Fruit fly (Drosophila melanogaster): ENCODE results near the gene Polr3F.

- no peak for TF ChIP-seq Ets96B (tag; optimal IDR thresholded peaks at IDR 0.05)
- TF ChIP-seq vri (GFP tag; optimal IDR thresholded peaks at IDR 0.05) = no peak
- TF ChIP-seq CG4318 (GFP tag; optimal IDR thresholded peaks at IDR 0.05) = no peak
- no peak for TF ChIP-seq CG11294 (GFP tag; IDR thresholded peaks at IDR 0.05)
- TF ChIP-seq CG34406 (GFP tag; optimal IDR thresholded peaks at IDR 0.05) = no peak
- TF ChIP-seq Gug (GFP tag; IDR thresholded peaks at IDR 0.05) = no peak
- no peak for TF ChIP-seq Sox102F (GFP tag; optimal IDR thresholded peaks at IDR 0.05)
- no peak for TF ChIP-seq Lpt (GFP tag; optimal IDR thresholded peaks at IDR 0.05)
- no peak for TF ChIP-seq Blimp-1 (GFP tag; optimal IDR thresholded peaks at IDR 0.05)
- TF ChIP-seq fd85E (GFP tag; optimal IDR thresholded peaks at IDR 0.05) = no peak
Observed at dm6 chr3R:22341652-22342051, 25.5 kb downstream of the Polr3F start.
